Fruit fly (Drosophila melanogaster) whole organism, embryonic: ENCODE measurements around the gene Sap30.

Source experiments
- Atf6 ChIP-seq: fragments of 200-800 bp; sonication (Bioruptor generic); IDR thresholded peaks from 2 replicates; pipeline ENCODE4 v1.3.6; 2022; ENCODE audit warnings: missing biosample characterization, missing genetic modification characterization
- Blimp-1 ChIP-seq: fragments of 200-800 bp; sonication (Bioruptor generic); optimal IDR thresholded peaks from 3 replicates; lab custom pipeline; 2018; ENCODE audit warnings: missing biosample characterization, missing genetic modification characterization, mild to moderate bottlenecking, moderate library complexity, missing genetic modification reagents
- C15 ChIP-seq: fragments of 200-800 bp; sonication (Bioruptor generic); IDR thresholded peaks from 3 replicates; pipeline ENCODE4 v1.3.6; 2022; ENCODE audit warnings: missing biosample characterization, missing genetic modification characterization
- CG11696 ChIP-seq: fragments of 200-800 bp; sonication (Bioruptor generic); IDR thresholded peaks from 2 replicates; pipeline ENCODE4 v1.3.6; 2022; ENCODE audit warnings: missing biosample characterization, missing genetic modification characterization
- CG13296 ChIP-seq: fragments of 200-800 bp; sonication (Bioruptor generic); optimal IDR thresholded peaks from 3 replicates; lab custom pipeline; 2018; ENCODE audit warnings: missing biosample characterization, mild to moderate bottlenecking, missing genetic modification characterization
- CG1529 ChIP-seq: fragments of 200-800 bp; sonication (Bioruptor generic); optimal IDR thresholded peaks from 3 replicates; lab custom pipeline; 2018; ENCODE audit warnings: missing biosample characterization, missing genetic modification characterization
- CG15514 ChIP-seq: fragments of 200-800 bp; sonication (Bioruptor generic); optimal IDR thresholded peaks from 3 replicates; lab custom pipeline; 2017; ENCODE audit warnings: missing biosample characterization, missing genetic modification characterization, mild to moderate bottlenecking, moderate library complexity, missing genetic modification reagents
- CG17612 ChIP-seq: fragments of 200-800 bp; sonication (Bioruptor generic); IDR thresholded peaks from 2 replicates; pipeline ENCODE4 v1.3.6; 2022; ENCODE audit warnings: missing biosample characterization, missing genetic modification characterization
- CG18011 ChIP-seq: fragments of 200-800 bp; sonication (Bioruptor generic); optimal IDR thresholded peaks from 2 replicates; lab custom pipeline; 2017; ENCODE audit warnings: missing biosample characterization, missing genetic modification characterization, mild to moderate bottlenecking, moderate library complexity, missing genotype
- CG2202 ChIP-seq: fragments of 200-800 bp; sonication (Bioruptor generic); optimal IDR thresholded peaks from 2 replicates; lab custom pipeline; 2018; ENCODE audit warnings: missing biosample characterization, mild to moderate bottlenecking, missing genetic modification characterization
- CG30020 ChIP-seq: fragments of 200-800 bp; optimal IDR thresholded peaks from 2 replicates; lab custom pipeline; 2019; ENCODE audit warnings: missing biosample characterization, mild to moderate bottlenecking, missing genetic modification characterization, moderate library complexity
- CG34376 ChIP-seq: fragments of 200-800 bp; sonication (Bioruptor generic); optimal IDR thresholded peaks from 2 replicates; lab custom pipeline; 2018; ENCODE audit warnings: missing biosample characterization, mild to moderate bottlenecking, missing genetic modification characterization
- CG4282 ChIP-seq: fragments of 200-800 bp; sonication (Bioruptor generic); optimal IDR thresholded peaks from 2 replicates; lab custom pipeline; 2016; ENCODE audit warnings: missing biosample characterization, missing genetic modification characterization
- CG4617 ChIP-seq: fragments of 200-800 bp; sonication (Bioruptor generic); optimal IDR thresholded peaks from 3 replicates; lab custom pipeline; 2016; ENCODE audit warnings: missing biosample characterization, missing genetic modification characterization, borderline replicate concordance
- CG6791 ChIP-seq: fragments of 200-800 bp; sonication (Bioruptor generic); IDR thresholded peaks from 3 replicates; pipeline ENCODE4 v1.3.6; 2022; ENCODE audit warnings: missing biosample characterization, missing genetic modification characterization; ENCODE audit not compliant: partially characterized antibody
- CG8290 ChIP-seq, 3 experiments: fragments of 200-800 bp; sonication (Bioruptor generic); optimal IDR thresholded peaks; 2 replicates each; lab custom pipeline; 2016 to 2019; ENCODE audit warnings: missing biosample characterization in 3 of 3, missing genetic modification characterization in 3 of 3, mild to moderate bottlenecking in 2 of 3, moderate library complexity in 1 of 3
- CG8359 ChIP-seq: fragments of 200-800 bp; sonication (Bioruptor generic); optimal IDR thresholded peaks from 2 replicates; lab custom pipeline; 2017; ENCODE audit warnings: missing biosample characterization, mild to moderate bottlenecking, missing genetic modification characterization, borderline replicate concordance
- CG8388 ChIP-seq: fragments of 200-800 bp; sonication (Bioruptor generic); optimal IDR thresholded peaks from 2 replicates; lab custom pipeline; 2019; ENCODE audit warnings: missing biosample characterization, mild to moderate bottlenecking, missing genetic modification characterization, moderate library complexity
- CTCF ChIP-seq: fragments of 200-800 bp; sonication (Bioruptor generic); optimal IDR thresholded peaks from 2 replicates; lab custom pipeline; 2017; ENCODE audit warnings: missing biosample characterization, mild to moderate bottlenecking, missing genetic modification characterization, moderate library complexity
- CkIIα-i1 ChIP-seq: fragments of 200-800 bp; sonication (Bioruptor generic); IDR thresholded peaks from 2 replicates; pipeline ENCODE4 v1.3.6; 2022; ENCODE audit warnings: missing biosample characterization, missing genetic modification characterization
- D19B ChIP-seq: fragments of 200-800 bp; sonication (Bioruptor generic); optimal IDR thresholded peaks from 2 replicates; lab custom pipeline; 2017; ENCODE audit warnings: missing biosample characterization, mild to moderate bottlenecking, missing genetic modification characterization
- ERR ChIP-seq: fragments of 200-800 bp; sonication (Bioruptor generic); optimal IDR thresholded peaks from 2 replicates; lab custom pipeline; 2016; ENCODE audit warnings: missing biosample characterization, missing genetic modification characterization
- GATAe ChIP-seq: fragments of 200-800 bp; sonication (Bioruptor generic); conservative IDR thresholded peaks from 2 replicates; pipeline ENCODE4 v1.3.6; 2022; ENCODE audit warnings: missing biosample characterization, missing genetic modification characterization
- Hsf ChIP-seq: fragments of 200-800 bp; sonication (Bioruptor generic); optimal IDR thresholded peaks from 3 replicates; lab custom pipeline; 2016; ENCODE audit warnings: missing biosample characterization, missing genetic modification characterization
- NC2β ChIP-seq: fragments of 200-800 bp; sonication (Bioruptor generic); optimal IDR thresholded peaks from 2 replicates; lab custom pipeline; 2016; ENCODE audit warnings: missing biosample characterization, missing genetic modification characterization
- Opbp ChIP-seq: fragments of 200-800 bp; sonication (Bioruptor generic); IDR thresholded peaks from 3 replicates; pipeline ENCODE4 v1.3.6; 2022; ENCODE audit warnings: missing biosample characterization, missing genetic modification characterization; ENCODE audit not compliant: partially characterized antibody
- Xrp1 ChIP-seq: fragments of 200-800 bp; sonication (Bioruptor generic); IDR thresholded peaks from 2 replicates; pipeline ENCODE4 v1.3.6; 2022; ENCODE audit warnings: missing biosample characterization, missing genetic modification characterization
- al ChIP-seq: fragments of 200-800 bp; sonication (Bioruptor generic); IDR thresholded peaks from 2 replicates; pipeline ENCODE4 v1.3.6; 2022; ENCODE audit warnings: missing biosample characterization, missing genetic modification characterization
- bab2 ChIP-seq: fragments of 200-800 bp; sonication (Bioruptor generic); optimal IDR thresholded peaks from 2 replicates; lab custom pipeline; 2016; ENCODE audit warnings: missing biosample characterization, missing genetic modification characterization
- ems ChIP-seq: fragments of 200-800 bp; sonication (Bioruptor generic); optimal IDR thresholded peaks from 3 replicates; lab custom pipeline; 2016; ENCODE audit warnings: missing biosample characterization, missing genetic modification characterization
- exex ChIP-seq: fragments of 200-800 bp; sonication (Bioruptor generic); optimal IDR thresholded peaks from 4 replicates; lab custom pipeline; 2018; ENCODE audit warnings: missing biosample characterization, mild to moderate bottlenecking, missing genetic modification characterization, moderate library complexity
- grn ChIP-seq: fragments of 200-800 bp; sonication (Bioruptor generic); optimal IDR thresholded peaks from 3 replicates; lab custom pipeline; 2017; ENCODE audit warnings: missing biosample characterization, missing genetic modification characterization
- lmd ChIP-seq: fragments of 200-800 bp; sonication (Bioruptor generic); IDR thresholded peaks from 2 replicates; pipeline ENCODE4 v1.3.6; 2022; ENCODE audit warnings: missing biosample characterization, missing genetic modification characterization
- lov ChIP-seq, 2 experiments: fragments of 200-800 bp in 1 of 2; fragments of >200 bp in 1 of 2; sonication (Bioruptor generic) in 1 of 2; IDR thresholded peaks in 1 of 2; optimal IDR thresholded peaks in 1 of 2; 2 replicates in 1 of 2; 3 replicates in 1 of 2; pipeline versions ENCODE4 v1.3.6 to Lab custom; 2017 to 2022; ENCODE audit warnings: missing biosample characterization in 1 of 2, missing genetic modification characterization in 1 of 2
- nom ChIP-seq: fragments of 200-800 bp; sonication (Bioruptor generic); optimal IDR thresholded peaks from 2 replicates; lab custom pipeline; 2017; ENCODE audit warnings: missing biosample characterization, missing genetic modification characterization, mild to moderate bottlenecking, moderate library complexity, missing genetic modification reagents
- pb ChIP-seq: fragments of 200-800 bp; sonication (Bioruptor generic); optimal IDR thresholded peaks from 3 replicates; lab custom pipeline; 2016; ENCODE audit warnings: missing biosample characterization, missing genetic modification characterization
- psq ChIP-seq: fragments of 200-800 bp; sonication (Bioruptor generic); optimal IDR thresholded peaks from 2 replicates; lab custom pipeline; 2017; ENCODE audit warnings: missing biosample characterization, missing genetic modification characterization
- sd ChIP-seq: fragments of 200-800 bp; sonication (Bioruptor generic); optimal IDR thresholded peaks from 3 replicates; lab custom pipeline; 2018; ENCODE audit warnings: missing biosample characterization, mild to moderate bottlenecking, missing genetic modification characterization, moderate library complexity
- sqz ChIP-seq: fragments of 200-800 bp; sonication (Bioruptor generic); optimal IDR thresholded peaks from 3 replicates; lab custom pipeline; 2018; ENCODE audit warnings: missing biosample characterization, mild to moderate bottlenecking, missing genetic modification characterization
- sug ChIP-seq: fragments of 200-800 bp; optimal IDR thresholded peaks from 2 replicates; lab custom pipeline; 2019; ENCODE audit warnings: missing biosample characterization, mild to moderate bottlenecking, missing genetic modification characterization, moderate library complexity
- unc-4 ChIP-seq: fragments of 200-800 bp; sonication (Bioruptor generic); IDR thresholded peaks from 2 replicates; pipeline ENCODE4 v1.3.6; 2022; ENCODE audit warnings: missing biosample characterization, missing genetic modification characterization; ENCODE audit not compliant: partially characterized antibody
- usp ChIP-seq: fragments of >200 bp; optimal IDR thresholded peaks from 2 replicates; lab custom pipeline; 2017; ENCODE audit warnings: missing biosample characterization, missing genetic modification characterization

Sap30 gene

dm6 chrX:16742547-16742946, 44.5 kb upstream of the Sap30 start, which contains the start of gene Twdlalpha:
Twdlalpha (plus strand) TSS chrX:16742847.
- no peak for TF ChIP-seq Atf6
- TF ChIP-seq psq (GFP tag; lab: Kevin White, UChicago), result no peak
- no peak for TF ChIP-seq Xrp1
- TF ChIP-seq CG4617 (GFP tag; lab: Kevin White, UChicago), result no peak
- no peak for TF ChIP-seq CG15514
- TF ChIP-seq bab2 (GFP tag; lab: Kevin White, UChicago), result no peak
- TF ChIP-seq lmd (GFP tag; lab: Robert Waterston, UW), result no peak
- TF ChIP-seq CG1529 (GFP tag; lab: Kevin White, UChicago), result no peak
- no peak for TF ChIP-seq CkIIα-i1
- TF ChIP-seq, all 482 proteins: peak for 0

dm6 chrX:16744345-16744744, 42.7 kb upstream of the Sap30 start:
- TF ChIP-seq CG8388 (GFP tag; lab: Kevin White, UChicago) (no peak), CG8290 (GFP tag; optimal IDR thresholded peaks at IDR 0.05; lab: Kevin White, UChicago) (peak; percentile 44), CG8290 (tag; optimal IDR thresholded peaks at IDR 0.05; lab: Kevin White, UChicago) (no peak), pb (GFP tag; lab: Kevin White, UChicago) (no peak), C15 (GFP tag; lab: Robert Waterston, UW) (no peak), NC2β (GFP tag; lab: Kevin White, UChicago) (no peak), lov (optimal IDR thresholded peaks at IDR 0.05; lab: Kevin White, UChicago) (no peak), lov (GFP tag; IDR thresholded peaks at IDR 0.05; lab: Robert Waterston, UW) (no peak), Blimp-1 (no peak), al (GFP tag; lab: Robert Waterston, UW) (no peak), CG8359 (GFP tag; lab: Kevin White, UChicago) (no peak), sqz (GFP tag; lab: Kevin White, UChicago) (no peak), CG18011 (peak; percentile 96), CG6791 (GFP tag; lab: Robert Waterston, UW) (0 out of 3 replicates have a peak, but pooled peaks have one; percentile 9), nom (GFP tag; lab: Kevin White, UChicago) (no peak), sug (tag; lab: Kevin White, UChicago) (no peak), Hsf (GFP tag; lab: Kevin White, UChicago) (no peak), CTCF (GFP tag; lab: Kevin White, UChicago) (peak; percentile 30)

DNA sequence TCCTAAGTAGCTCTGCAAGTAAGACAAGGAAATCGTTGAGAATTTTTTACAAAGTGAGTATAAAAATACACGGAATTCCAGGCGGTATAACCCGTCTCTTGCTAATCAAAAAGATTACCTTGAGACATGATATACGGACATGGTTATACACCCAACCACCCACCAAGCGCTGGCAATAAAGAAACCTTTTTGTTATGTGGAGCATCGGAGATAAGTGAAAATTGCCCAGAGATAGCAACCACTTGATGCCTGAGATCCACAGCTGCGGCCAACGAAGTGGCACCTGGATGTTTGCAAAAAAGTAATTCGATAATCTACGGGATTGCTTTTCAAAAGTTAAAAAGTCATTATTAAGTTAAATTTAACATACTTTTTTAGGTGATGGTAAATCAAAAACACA, 41.1 kb upstream of the Sap30 start:
- TF ChIP-seq CG17612 (GFP tag; lab: Robert Waterston, UW) (no peak), Opbp (no peak), exex (peak; percentile 64), sd (tag; lab: Kevin White, UChicago) (peak; percentile 48), CG11696 (peak; percentile 45; the same call in 1 of the 2 replicates), ERR (GFP tag; lab: Kevin White, UChicago) (no peak), unc-4 (GFP tag; lab: Robert Waterston, UW) (no peak), grn (peak; percentile 28), CG4282 (GFP tag; lab: Kevin White, UChicago) (no peak), ems (GFP tag; lab: Kevin White, UChicago) (no peak), sug (tag; lab: Kevin White, UChicago) (peak; percentile 85), CG4617 (GFP tag; lab: Kevin White, UChicago) (no peak), CG34376 (GFP tag; lab: Kevin White, UChicago) (peak; percentile 16), CG2202 (tag; lab: Kevin White, UChicago) (no peak), CG30020 (tag; lab: Kevin White, UChicago) (no peak), CG13296 (GFP tag; lab: Kevin White, UChicago) (no peak), D19B (GFP tag; lab: Kevin White, UChicago) (no peak), GATAe (GFP tag; lab: Robert Waterston, UW) (0 out of 2 replicates have a peak, but pooled peaks have one; percentile 18), usp (GFP tag; lab: Kevin White, UChicago) (no peak)
